Fruit fly (Drosophila melanogaster) whole organism, embryonic: ENCODE measurements around the gene Lipt2.

Experiments
- Bdp1 ChIP-seq: fragments of 200-800 bp; sonication (Bioruptor generic); optimal IDR thresholded peaks from 3 replicates; lab custom pipeline; 2016; ENCODE audit warnings: missing biosample characterization, missing genetic modification characterization
- BtbVII ChIP-seq: fragments of 200-800 bp; sonication (Bioruptor generic); optimal IDR thresholded peaks from 3 replicates; lab custom pipeline; 2017; ENCODE audit warnings: missing biosample characterization, mild to moderate bottlenecking, missing genetic modification characterization
- CG10366 ChIP-seq: fragments of 200-800 bp; sonication (Bioruptor generic); IDR thresholded peaks from 2 replicates; pipeline ENCODE4 v1.3.6; 2022; ENCODE audit warnings: missing biosample characterization, missing genetic modification characterization
- CG10462 ChIP-seq: fragments of 200-800 bp; sonication (Bioruptor generic); optimal IDR thresholded peaks from 2 replicates; lab custom pipeline; 2016; ENCODE audit warnings: missing biosample characterization, missing genetic modification characterization
- CG10959 ChIP-seq: fragments of 200-800 bp; sonication (Bioruptor generic); IDR thresholded peaks from 2 replicates; pipeline ENCODE4 v1.3.6; 2022; ENCODE audit warnings: missing biosample characterization, missing genetic modification characterization
- CG12769 ChIP-seq: fragments of 200-800 bp; sonication (Bioruptor generic); optimal IDR thresholded peaks from 2 replicates; lab custom pipeline; 2019; ENCODE audit warnings: missing biosample characterization, mild to moderate bottlenecking, missing genetic modification characterization, moderate library complexity
- CG13624 ChIP-seq: fragments of 200-800 bp; sonication (Bioruptor generic); optimal IDR thresholded peaks from 2 replicates; lab custom pipeline; 2016; ENCODE audit warnings: missing biosample characterization, missing genetic modification characterization
- CG15073 ChIP-seq: fragments of 200-800 bp; sonication (Bioruptor generic); optimal IDR thresholded peaks from 2 replicates; lab custom pipeline; 2016; ENCODE audit warnings: missing biosample characterization, missing genetic modification characterization
- CG17912 ChIP-seq: fragments of 200-800 bp; sonication (Bioruptor generic); optimal IDR thresholded peaks from 2 replicates; lab custom pipeline; 2018; ENCODE audit warnings: missing biosample characterization, mild to moderate bottlenecking, missing genetic modification characterization
- CG18476 ChIP-seq: fragments of 200-800 bp; sonication (Bioruptor generic); optimal IDR thresholded peaks from 2 replicates; lab custom pipeline; 2016; ENCODE audit warnings: missing biosample characterization, mild to moderate bottlenecking, missing genetic modification characterization
- CG32532 ChIP-seq: fragments of 200-800 bp; sonication (Bioruptor generic); IDR thresholded peaks from 2 replicates; pipeline ENCODE4 v1.3.6; 2022; ENCODE audit warnings: missing biosample characterization, missing genetic modification characterization
- CG33557 ChIP-seq: fragments of 200-800 bp; sonication (Bioruptor generic); optimal IDR thresholded peaks from 2 replicates; lab custom pipeline; 2019; ENCODE audit warnings: missing biosample characterization, mild to moderate bottlenecking, missing genetic modification characterization, moderate library complexity
- CG34422 ChIP-seq: fragments of 200-800 bp; sonication (Bioruptor generic); IDR thresholded peaks from 3 replicates; pipeline ENCODE4 v1.3.6; 2022; ENCODE audit warnings: missing biosample characterization, missing genetic modification characterization
- CG3726 ChIP-seq: fragments of 200-800 bp; sonication (Bioruptor generic); IDR thresholded peaks from 3 replicates; pipeline ENCODE4, ENCODE4 v1.3.6; 2022; ENCODE audit warnings: missing biosample characterization, missing genetic modification characterization
- CG4617 ChIP-seq: fragments of 200-800 bp; sonication (Bioruptor generic); optimal IDR thresholded peaks from 3 replicates; lab custom pipeline; 2016; ENCODE audit warnings: missing biosample characterization, missing genetic modification characterization, borderline replicate concordance
- CG6854 ChIP-seq: fragments of 200-800 bp; sonication (Bioruptor generic); optimal IDR thresholded peaks from 3 replicates; lab custom pipeline; 2017; ENCODE audit warnings: missing biosample characterization, mild to moderate bottlenecking, missing genetic modification characterization
- CG8290 ChIP-seq, 3 experiments: fragments of 200-800 bp; sonication (Bioruptor generic); optimal IDR thresholded peaks; 2 replicates each; lab custom pipeline; 2016 to 2019; ENCODE audit warnings: missing biosample characterization in 3 of 3, missing genetic modification characterization in 3 of 3, mild to moderate bottlenecking in 2 of 3, moderate library complexity in 1 of 3
- CG9876 ChIP-seq: fragments of 200-800 bp; sonication (Bioruptor generic); optimal IDR thresholded peaks from 2 replicates; lab custom pipeline; 2016; ENCODE audit warnings: missing biosample characterization, missing genetic modification characterization
- CkIIα-i1 ChIP-seq: fragments of 200-800 bp; sonication (Bioruptor generic); IDR thresholded peaks from 2 replicates; pipeline ENCODE4 v1.3.6; 2022; ENCODE audit warnings: missing biosample characterization, missing genetic modification characterization
- Dip2 ChIP-seq: fragments of 200-800 bp; sonication (Bioruptor generic); IDR thresholded peaks from 2 replicates; pipeline ENCODE4 v1.3.6; 2022; ENCODE audit warnings: missing biosample characterization, missing genetic modification characterization
- Drgx ChIP-seq: fragments of 200-800 bp; sonication (Bioruptor generic); IDR thresholded peaks from 2 replicates; pipeline ENCODE4 v1.3.6; 2022; ENCODE audit warnings: missing biosample characterization, missing genetic modification characterization
- Hey ChIP-seq: fragments of 200-800 bp; sonication (Bioruptor generic); optimal IDR thresholded peaks from 3 replicates; lab custom pipeline; 2018; ENCODE audit warnings: missing biosample characterization, mild to moderate bottlenecking, missing genetic modification characterization
- Kr ChIP-seq: fragments of 200-800 bp; sonication (Bioruptor generic); optimal IDR thresholded peaks from 2 replicates; lab custom pipeline; 2017; ENCODE audit warnings: missing biosample characterization, mild to moderate bottlenecking, missing genetic modification characterization
- MTF-1 ChIP-seq: fragments of 200-800 bp; sonication (Bioruptor generic); optimal IDR thresholded peaks from 2 replicates; lab custom pipeline; 2018; ENCODE audit warnings: missing biosample characterization, mild to moderate bottlenecking, missing genetic modification characterization, borderline replicate concordance
- NC2α ChIP-seq: fragments of 200-800 bp; sonication (Bioruptor generic); optimal IDR thresholded peaks from 2 replicates; lab custom pipeline; 2016; ENCODE audit warnings: missing biosample characterization, missing genetic modification characterization
- Oli ChIP-seq: fragments of 200-800 bp; sonication (Bioruptor generic); optimal IDR thresholded peaks from 2 replicates; lab custom pipeline; 2018; ENCODE audit warnings: missing biosample characterization, mild to moderate bottlenecking, missing genetic modification characterization, moderate library complexity
- Six4 ChIP-seq: fragments of 200-800 bp; sonication (Bioruptor generic); optimal IDR thresholded peaks from 2 replicates; lab custom pipeline; 2016; ENCODE audit warnings: missing biosample characterization, missing genetic modification characterization
- TFAM ChIP-seq: fragments of 200-800 bp; sonication (Bioruptor generic); optimal IDR thresholded peaks from 2 replicates; lab custom pipeline; 2017; ENCODE audit warnings: missing biosample characterization, missing genetic modification characterization, inconsistent platforms
- bigmax ChIP-seq: fragments of 200-800 bp; sonication (Bioruptor generic); optimal IDR thresholded peaks from 2 replicates; lab custom pipeline; 2018; ENCODE audit warnings: missing biosample characterization, mild to moderate bottlenecking, missing genetic modification characterization
- br ChIP-seq: fragments of >200 bp; optimal IDR thresholded peaks from 2 replicates; lab custom pipeline; 2017
- chinmo ChIP-seq: fragments of 200-800 bp; sonication (Bioruptor generic); IDR thresholded peaks from 4 replicates; pipeline ENCODE4 v1.3.6; 2022; ENCODE audit warnings: missing biosample characterization, missing genetic modification characterization; ENCODE audit not compliant: partially characterized antibody
- chm ChIP-seq: fragments of 200-800 bp; sonication (Bioruptor generic); IDR thresholded peaks from 2 replicates; pipeline ENCODE4 v1.3.6; 2022; ENCODE audit warnings: missing biosample characterization, missing genetic modification characterization
- da ChIP-seq: fragments of 200-800 bp; sonication (Bioruptor generic); optimal IDR thresholded peaks from 2 replicates; lab custom pipeline; 2016; ENCODE audit warnings: missing biosample characterization, missing genetic modification characterization
- dysf ChIP-seq: fragments of 200-800 bp; sonication (Bioruptor generic); IDR thresholded peaks from 3 replicates; pipeline ENCODE4 v1.3.6; 2022; ENCODE audit warnings: missing biosample characterization, missing genetic modification characterization
- exex ChIP-seq: fragments of 200-800 bp; sonication (Bioruptor generic); optimal IDR thresholded peaks from 4 replicates; lab custom pipeline; 2018; ENCODE audit warnings: missing biosample characterization, mild to moderate bottlenecking, missing genetic modification characterization, moderate library complexity
- fd102C ChIP-seq: fragments of 200-800 bp; sonication (Bioruptor generic); optimal IDR thresholded peaks from 2 replicates; lab custom pipeline; 2018; ENCODE audit warnings: missing biosample characterization, mild to moderate bottlenecking, missing genetic modification characterization, moderate library complexity
- fu2 ChIP-seq: fragments of 200-800 bp; sonication (Bioruptor generic); optimal IDR thresholded peaks from 2 replicates; lab custom pipeline; 2016; ENCODE audit warnings: missing biosample characterization, missing genetic modification characterization
- h ChIP-seq: fragments of >200 bp; optimal IDR thresholded peaks from 2 replicates; lab custom pipeline; 2017
- her ChIP-seq: fragments of 200-800 bp; sonication (Bioruptor generic); optimal IDR thresholded peaks from 2 replicates; lab custom pipeline; 2016; ENCODE audit warnings: missing biosample characterization, missing genetic modification characterization
- kah ChIP-seq: fragments of 200-800 bp; sonication (Bioruptor generic); optimal IDR thresholded peaks from 2 replicates; lab custom pipeline; 2018; ENCODE audit warnings: missing biosample characterization, mild to moderate bottlenecking, missing genetic modification characterization
- knrl ChIP-seq: fragments of 200-800 bp; sonication (Bioruptor generic); IDR thresholded peaks from 3 replicates; pipeline ENCODE4 v1.3.6; 2022; ENCODE audit warnings: missing biosample characterization, missing genetic modification characterization; ENCODE audit not compliant: partially characterized antibody
- phol ChIP-seq: fragments of 200-800 bp; sonication (Bioruptor generic); optimal IDR thresholded peaks from 3 replicates; lab custom pipeline; 2018; ENCODE audit warnings: missing biosample characterization, mild to moderate bottlenecking, missing genetic modification characterization, moderate library complexity
- pita ChIP-seq: fragments of 200-800 bp; sonication (Bioruptor generic); optimal IDR thresholded peaks from 2 replicates; lab custom pipeline; 2017; ENCODE audit warnings: missing biosample characterization, mild to moderate bottlenecking, missing genetic modification characterization
- salm ChIP-seq: fragments of 200-800 bp; sonication (Bioruptor generic); optimal IDR thresholded peaks from 2 replicates; lab custom pipeline; 2018; ENCODE audit warnings: missing biosample characterization, mild to moderate bottlenecking, missing genetic modification characterization
- sd ChIP-seq: fragments of 200-800 bp; sonication (Bioruptor generic); optimal IDR thresholded peaks from 3 replicates; lab custom pipeline; 2018; ENCODE audit warnings: missing biosample characterization, mild to moderate bottlenecking, missing genetic modification characterization, moderate library complexity
- sima ChIP-seq: fragments of 200-800 bp; sonication (Bioruptor generic); optimal IDR thresholded peaks from 2 replicates; lab custom pipeline; 2016; ENCODE audit warnings: missing biosample characterization, missing genetic modification characterization
- sob ChIP-seq: fragments of 200-800 bp; sonication (Bioruptor generic); IDR thresholded peaks from 2 replicates; pipeline ENCODE4 v1.3.6; 2022; ENCODE audit warnings: missing biosample characterization, missing genetic modification characterization
- sr ChIP-seq: fragments of 200-800 bp; sonication (Bioruptor generic); IDR thresholded peaks from 3 replicates; pipeline ENCODE4 v1.3.6; 2022; ENCODE audit warnings: missing biosample characterization, missing genetic modification characterization
- tap ChIP-seq: fragments of 200-800 bp; optimal IDR thresholded peaks from 3 replicates; lab custom pipeline; 2019; ENCODE audit warnings: missing biosample characterization, mild to moderate bottlenecking, missing genetic modification characterization, moderate library complexity
- vvl ChIP-seq: fragments of 200-800 bp; sonication (Bioruptor generic); IDR thresholded peaks from 2 replicates; pipeline ENCODE4 v1.3.6; 2022; ENCODE audit warnings: missing biosample characterization, missing genetic modification characterization

The Lipt2 gene

dm6 chr3R:4479038-4479988, 42.2 kb upstream of the Lipt2 start, which contains the start of gene CG31523 (continued):
- no peak for TF ChIP-seq salm (tag; lab: Kevin White, UChicago)
- TF ChIP-seq CG32532 (GFP tag; lab: Robert Waterston, UW): no peak
- no peak for TF ChIP-seq vvl (GFP tag; lab: Robert Waterston, UW)
- TF ChIP-seq CkIIα-i1 (GFP tag; lab: Robert Waterston, UW): no peak
- no peak for TF ChIP-seq tap (tag; lab: Kevin White, UChicago)
- TF ChIP-seq CG34422 (GFP tag; lab: Robert Waterston, UW): no peak
- peak; percentile 72 for TF ChIP-seq knrl
- TF ChIP-seq CG10959 (GFP tag; lab: Robert Waterston, UW): no peak
- no peak for TF ChIP-seq bigmax
- no peak for TF ChIP-seq exex (tag; lab: Kevin White, UChicago)
- TF ChIP-seq Kr (GFP tag; lab: Kevin White, UChicago): no peak
- no peak for TF ChIP-seq Hey (tag; lab: Kevin White, UChicago)
- no peak for TF ChIP-seq CG4617 (GFP tag; lab: Kevin White, UChicago)
- TF ChIP-seq da (GFP tag; lab: Kevin White, UChicago): no peak
- TF ChIP-seq her (GFP tag; lab: Kevin White, UChicago): no peak
- no peak for TF ChIP-seq CG10366 (GFP tag; lab: Robert Waterston, UW)
- TF ChIP-seq sob (GFP tag; lab: Robert Waterston, UW): no peak
- no peak for TF ChIP-seq br (lab: Kevin White, UChicago)
- TF ChIP-seq Dip2: no peak
- TF ChIP-seq phol (tag; lab: Kevin White, UChicago): no peak
- TF ChIP-seq CG3726 (GFP tag; lab: Robert Waterston, UW): no peak
- no peak for TF ChIP-seq CG13624
- no peak for TF ChIP-seq CG17912
- no peak for TF ChIP-seq sd (tag; lab: Kevin White, UChicago)
- TF ChIP-seq CG12769 (tag; lab: Kevin White, UChicago): no peak
- no peak for TF ChIP-seq BtbVII (GFP tag; lab: Kevin White, UChicago)
- TF ChIP-seq Six4 (GFP tag; lab: Kevin White, UChicago): no peak
- TF ChIP-seq fu2 (GFP tag; lab: Kevin White, UChicago): no peak
- TF ChIP-seq Oli (tag; lab: Kevin White, UChicago): no peak
- TF ChIP-seq CG6854: no peak
- TF ChIP-seq kah (GFP tag; lab: Kevin White, UChicago): no peak
- TF ChIP-seq MTF-1 (GFP tag; lab: Kevin White, UChicago): no peak
- no peak for TF ChIP-seq sima (GFP tag; lab: Kevin White, UChicago)
- TF ChIP-seq CG8290 (GFP tag; optimal IDR thresholded peaks at IDR 0.05; lab: Kevin White, UChicago): no peak
- peak in 1 of 2 experiments; percentile 4 for TF ChIP-seq CG8290 (tag; optimal IDR thresholded peaks at IDR 0.05; lab: Kevin White, UChicago)
- no peak for TF ChIP-seq chm
- no peak for TF ChIP-seq CG15073
- no peak for TF ChIP-seq dysf (GFP tag; lab: Robert Waterston, UW)
- TF ChIP-seq Bdp1 (GFP tag; lab: Kevin White, UChicago): no peak
- TF ChIP-seq sr: no peak
- no peak for TF ChIP-seq CG10462 (GFP tag; lab: Kevin White, UChicago)
- no peak for TF ChIP-seq fd102C (GFP tag; lab: Kevin White, UChicago)
- TF ChIP-seq CG9876 (GFP tag; lab: Kevin White, UChicago): no peak
- 0 out of 4 replicates have a peak, but pooled peaks have one; percentile 37 for TF ChIP-seq chinmo
- no peak for TF ChIP-seq CG33557 (GFP tag; lab: Kevin White, UChicago)
- TF ChIP-seq NC2α (GFP tag; lab: Kevin White, UChicago): no peak
- TF ChIP-seq TFAM (GFP tag; lab: Kevin White, UChicago): no peak
- TF ChIP-seq CG18476 (GFP tag; lab: Kevin White, UChicago): no peak
- TF ChIP-seq pita (GFP tag; lab: Kevin White, UChicago): no peak
- no peak for TF ChIP-seq h (lab: Kevin White, UChicago)
- no peak for TF ChIP-seq Drgx (GFP tag; lab: Robert Waterston, UW)
